Fruit fly (Drosophila melanogaster) whole organism, adult: ENCODE measurements around the gene Daao2.
A peak's percentile ranks its signal among the peaks of the same experiment; 100 is the strongest.

Experiments
- CG11617 ChIP-seq: fragments of 200-800 bp; sonication (Bioruptor generic); optimal IDR thresholded peaks from 2 replicates; lab custom pipeline; 2017; ENCODE audit warnings: mild to moderate bottlenecking, missing biosample characterization, missing genetic modification reagents, missing genetic modification characterization
- CG12768 ChIP-seq: fragments of 200-800 bp; sonication (Bioruptor generic); optimal IDR thresholded peaks from 2 replicates; lab custom pipeline; 2017; ENCODE audit warnings: missing biosample characterization, missing genetic modification characterization, mild to moderate bottlenecking, moderate library complexity, missing genetic modification reagents
- CG14711 ChIP-seq: fragments of 200-800 bp; sonication (Bioruptor generic); optimal IDR thresholded peaks from 2 replicates; lab custom pipeline; 2018; ENCODE audit warnings: missing biosample characterization, mild to moderate bottlenecking, missing genetic modification characterization, moderate library complexity
- CG1620 ChIP-seq: fragments of 200-800 bp; sonication (Bioruptor generic); optimal IDR thresholded peaks from 2 replicates; lab custom pipeline; 2016; ENCODE audit warnings: missing biosample characterization, missing genetic modification characterization
- CG33017 ChIP-seq: fragments of 200-800 bp; sonication (Bioruptor generic); optimal IDR thresholded peaks from 2 replicates; lab custom pipeline; 2018; ENCODE audit warnings: missing biosample characterization, mild to moderate bottlenecking, missing genetic modification characterization, moderate library complexity
- CG5204 ChIP-seq: fragments of 200-800 bp; sonication (Bioruptor generic); optimal IDR thresholded peaks from 2 replicates; lab custom pipeline; 2016; ENCODE audit warnings: missing biosample characterization, missing genetic modification characterization
- CG7045 ChIP-seq: fragments of 200-800 bp; sonication (Bioruptor generic); optimal IDR thresholded peaks from 2 replicates; lab custom pipeline; 2017; ENCODE audit warnings: missing biosample characterization, mild to moderate bottlenecking, missing genetic modification characterization
- CG7101 ChIP-seq: fragments of 200-800 bp; sonication (Bioruptor generic); optimal IDR thresholded peaks from 2 replicates; lab custom pipeline; 2018; ENCODE audit warnings: missing biosample characterization, mild to moderate bottlenecking, missing genetic modification characterization, moderate library complexity
- Clk ChIP-seq: fragments of 200-800 bp; sonication (Bioruptor generic); optimal IDR thresholded peaks from 2 replicates; lab custom pipeline; 2017; ENCODE audit warnings: missing biosample characterization, missing genetic modification characterization
- Crg-1 ChIP-seq: fragments of 200-800 bp; sonication (Bioruptor generic); optimal IDR thresholded peaks from 2 replicates; lab custom pipeline; 2016; ENCODE audit warnings: missing biosample characterization, missing genetic modification characterization
- Hr96 ChIP-seq: fragments of 200-800 bp; sonication (Bioruptor generic); optimal IDR thresholded peaks from 2 replicates; lab custom pipeline; 2016; ENCODE audit warnings: missing biosample characterization, missing genetic modification characterization
- Mnt ChIP-seq: fragments of 200-800 bp; sonication (Bioruptor generic); optimal IDR thresholded peaks from 2 replicates; lab custom pipeline; 2016; ENCODE audit warnings: missing biosample characterization, mild to moderate bottlenecking, missing genetic modification characterization
- bab1 ChIP-seq: fragments of 200-800 bp; sonication (Bioruptor generic); optimal IDR thresholded peaks from 3 replicates; lab custom pipeline; 2019; ENCODE audit warnings: missing biosample characterization, mild to moderate bottlenecking, missing genetic modification characterization, moderate library complexity
- cic ChIP-seq: fragments of 200-800 bp; sonication (Bioruptor generic); optimal IDR thresholded peaks from 2 replicates; lab custom pipeline; 2017; ENCODE audit warnings: missing biosample characterization, mild to moderate bottlenecking, missing genetic modification characterization, moderate library complexity
- cnc ChIP-seq, 2 experiments: fragments of >200 bp; optimal IDR thresholded peaks; 2 replicates each; lab custom pipeline; 2017
- kay ChIP-seq: fragments of 200-800 bp; sonication (Bioruptor generic); peaks from one replicate; lab custom pipeline; 2016; ENCODE audit warnings: missing biosample characterization, missing genetic modification characterization, borderline replicate concordance
- ovo ChIP-seq: fragments of 200-800 bp; sonication (Bioruptor generic); optimal IDR thresholded peaks from 2 replicates; lab custom pipeline; 2016; ENCODE audit warnings: missing biosample characterization, missing genetic modification characterization
- pad ChIP-seq: fragments of 200-800 bp; sonication (Bioruptor generic); optimal IDR thresholded peaks from 3 replicates; lab custom pipeline; 2017; ENCODE audit warnings: missing biosample characterization, missing genetic modification characterization, mild to moderate bottlenecking, moderate library complexity, missing genetic modification reagents
- tj ChIP-seq: fragments of 200-800 bp; sonication (Bioruptor generic); optimal IDR thresholded peaks from 3 replicates; lab custom pipeline; 2017; ENCODE audit warnings: missing biosample characterization, mild to moderate bottlenecking, missing genetic modification characterization, moderate library complexity
- toe ChIP-seq: fragments of 200-800 bp; sonication (Bioruptor generic); optimal IDR thresholded peaks from 2 replicates; lab custom pipeline; 2016; ENCODE audit warnings: missing biosample characterization, missing genetic modification characterization

Daao2 gene

DNA sequence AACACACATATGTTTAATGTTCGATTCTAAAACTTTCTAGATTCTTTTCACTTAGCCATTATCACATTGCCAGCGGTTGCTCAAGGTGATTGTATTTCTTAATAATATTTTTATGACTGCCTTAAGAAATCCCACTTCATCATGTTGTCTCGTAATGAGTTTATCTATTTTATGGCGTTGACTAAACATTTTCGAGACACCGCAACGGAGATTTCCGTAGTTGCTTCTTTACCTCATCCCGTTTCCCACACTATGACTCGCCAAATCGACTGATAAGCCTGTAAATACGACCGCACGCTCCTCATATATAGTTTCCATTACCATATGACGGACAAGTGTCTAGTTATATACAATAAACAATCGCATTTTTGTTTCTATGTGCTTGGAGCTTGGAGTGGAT, 17.2 kb upstream of the Daao2 start:
- TF ChIP-seq cic (GFP tag; lab: Kevin White, UChicago), result peak; percentile 53
- no peak for TF ChIP-seq tj (GFP tag; lab: Kevin White, UChicago)
- TF ChIP-seq CG12768, result peak; percentile 0
- TF ChIP-seq toe (GFP tag; lab: Kevin White, UChicago), result no peak
- no peak for TF ChIP-seq CG14711
- TF ChIP-seq cnc (optimal IDR thresholded peaks at IDR 0.05; lab: Kevin White, UChicago), result peak in 1 of 2 experiments; percentile 23
- no peak for TF ChIP-seq Crg-1 (GFP tag; lab: Kevin White, UChicago)
- TF ChIP-seq ovo, result no peak
- TF ChIP-seq Mnt, result no peak
- TF ChIP-seq CG7045 (GFP tag; lab: Kevin White, UChicago), result no peak
- TF ChIP-seq CG7101 (tag; lab: Kevin White, UChicago), result peak; percentile 20
- no peak for TF ChIP-seq CG33017 (tag; lab: Kevin White, UChicago)
- no peak for TF ChIP-seq CG11617 (GFP tag; lab: Kevin White, UChicago)
- no peak for TF ChIP-seq CG1620 (GFP tag; lab: Kevin White, UChicago)
- TF ChIP-seq bab1 (GFP tag; lab: Kevin White, UChicago), result no peak
- no peak for TF ChIP-seq Clk (GFP tag; lab: Kevin White, UChicago)
- no peak for TF ChIP-seq CG5204 (GFP tag; lab: Kevin White, UChicago)
- peak; percentile 97 for TF ChIP-seq kay
- no peak for TF ChIP-seq Hr96 (GFP tag; lab: Kevin White, UChicago)
- TF ChIP-seq pad, result no peak

DNA sequence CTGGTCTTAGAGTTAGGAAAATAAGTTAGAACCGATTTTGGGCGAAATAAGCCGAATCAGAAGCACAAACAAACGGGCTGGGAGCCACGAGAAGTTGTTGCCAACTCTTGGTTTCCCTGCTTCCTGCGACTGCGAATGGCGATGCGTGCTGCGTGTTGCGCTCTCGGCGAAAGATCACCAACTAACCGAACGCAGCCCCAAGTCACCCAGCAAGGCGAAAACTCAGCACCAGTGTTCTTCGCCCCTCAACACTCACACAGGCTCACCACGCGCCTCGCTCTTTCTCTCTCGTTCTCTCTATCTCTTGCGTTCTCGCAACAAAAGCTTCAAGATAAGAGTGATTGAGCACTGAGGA, 16.2 kb upstream of the Daao2 start, which contains the start of gene nrv1:
TSS of gene nrv1 (minus strand) at position 188 of the 355 bp plus-strand sequence.
- no peak for TF ChIP-seq bab1 (GFP tag; lab: Kevin White, UChicago)
- no peak for TF ChIP-seq CG7101 (tag; lab: Kevin White, UChicago)
- no peak for TF ChIP-seq ovo
- no peak for TF ChIP-seq Mnt
- no peak for TF ChIP-seq Crg-1 (GFP tag; lab: Kevin White, UChicago)
- no peak for TF ChIP-seq CG14711
- TF ChIP-seq toe (GFP tag; lab: Kevin White, UChicago), result no peak

- TF ChIP-seq CG33017 (tag; lab: Kevin White, UChicago) (peak; percentile 88), cic (GFP tag; lab: Kevin White, UChicago) (peak; percentile 94), CG11617 (GFP tag; lab: Kevin White, UChicago) (peak; percentile 96), Mnt (peak; percentile 78), CG1620 (GFP tag; lab: Kevin White, UChicago) (peak; percentile 80), CG5204 (GFP tag; lab: Kevin White, UChicago) (peak; percentile 95), ovo (peak; percentile 86), Hr96 (GFP tag; lab: Kevin White, UChicago) (peak; percentile 91), CG7101 (tag; lab: Kevin White, UChicago) (peak; percentile 93), Crg-1 (GFP tag; lab: Kevin White, UChicago) (peak; percentile 85), Clk (GFP tag; lab: Kevin White, UChicago) (peak; percentile 82), tj (GFP tag; lab: Kevin White, UChicago) (peak; percentile 57), bab1 (GFP tag; lab: Kevin White, UChicago) (peak; percentile 90), CG14711 (peak; percentile 76), toe (GFP tag; lab: Kevin White, UChicago) (peak; percentile 94), CG12768 (peak; percentile 97), cnc (optimal IDR thresholded peaks at IDR 0.05; lab: Kevin White, UChicago) (no peak), CG7045 (GFP tag; lab: Kevin White, UChicago) (peak; percentile 83), kay (peak; percentile 94), pad (peak; percentile 85)
Observed at dm6 chr2L:6787029-6787972, 15.5 kb upstream of the Daao2 start.

- no peak for TF ChIP-seq toe (GFP tag; lab: Kevin White, UChicago)
- TF ChIP-seq pad, result no peak
- TF ChIP-seq kay, result no peak
- no peak for TF ChIP-seq CG11617 (GFP tag; lab: Kevin White, UChicago)
- TF ChIP-seq Clk (GFP tag; lab: Kevin White, UChicago), result no peak
Observed at dm6 chr2L:6787973-6788368, 14.8 kb upstream of the Daao2 start.

DNA sequence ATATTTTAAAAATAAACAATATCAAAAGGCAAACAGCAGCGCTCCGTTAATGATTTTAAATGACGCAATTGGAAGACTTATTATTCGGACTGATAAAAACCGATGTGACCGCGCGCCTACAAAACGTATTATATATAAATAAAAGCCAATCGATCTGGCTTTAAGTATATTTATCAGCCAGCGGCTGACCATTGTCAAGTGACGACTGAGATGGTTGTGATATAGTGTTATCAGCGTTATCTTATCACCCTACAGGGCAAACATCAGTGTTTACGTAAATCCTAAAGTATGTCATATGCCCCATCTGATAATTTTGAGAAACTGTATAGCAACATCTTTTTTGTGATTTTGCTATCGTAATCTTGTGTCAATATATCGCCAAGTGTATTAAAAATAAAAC, 13.5 kb upstream of the Daao2 start:
- TF ChIP-seq CG12768, result peak; percentile 48
- no peak for TF ChIP-seq tj (GFP tag; lab: Kevin White, UChicago)
- peak; percentile 23 for TF ChIP-seq CG5204 (GFP tag; lab: Kevin White, UChicago)
- TF ChIP-seq cic (GFP tag; lab: Kevin White, UChicago), result peak; percentile 80
- peak; percentile 31 for TF ChIP-seq CG33017 (tag; lab: Kevin White, UChicago)
- TF ChIP-seq pad, result no peak
- TF ChIP-seq CG11617 (GFP tag; lab: Kevin White, UChicago), result no peak
- peak; percentile 5 for TF ChIP-seq CG7045 (GFP tag; lab: Kevin White, UChicago)
- TF ChIP-seq kay, result peak; percentile 94
- no peak for TF ChIP-seq Hr96 (GFP tag; lab: Kevin White, UChicago)

DNA sequence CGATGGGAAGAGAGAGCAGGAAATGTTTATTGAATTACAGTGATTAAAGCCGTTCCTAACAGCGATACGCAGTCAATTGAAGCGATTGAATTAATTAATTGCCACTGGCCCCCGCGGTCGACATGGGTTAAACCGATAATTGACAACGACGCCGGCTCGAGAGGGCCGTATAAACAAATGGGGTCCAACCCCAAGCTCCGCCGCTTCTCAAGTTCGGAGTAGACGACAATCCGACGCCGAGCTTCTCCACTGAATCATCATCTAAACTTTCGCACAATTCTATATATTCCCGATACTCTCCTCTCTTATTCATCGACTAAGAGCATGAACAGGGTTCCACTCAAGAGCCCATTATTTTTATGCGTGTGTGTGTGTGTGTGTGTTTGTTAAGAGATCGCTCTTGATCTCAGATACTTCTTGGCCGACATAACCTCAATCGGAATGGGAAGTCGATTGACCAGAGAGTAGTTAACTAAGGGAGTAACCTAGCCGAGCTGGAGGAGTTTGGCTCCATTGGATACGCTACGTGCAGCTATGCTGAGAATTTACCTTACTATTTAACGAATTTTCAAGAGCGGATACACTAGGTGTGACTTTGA, 10.9 kb upstream of the Daao2 start:
- TF ChIP-seq CG12768 (peak; percentile 11), CG1620 (GFP tag; lab: Kevin White, UChicago) (no peak), CG7045 (GFP tag; lab: Kevin White, UChicago) (no peak), kay (peak; percentile 79), toe (GFP tag; lab: Kevin White, UChicago) (no peak), cic (GFP tag; lab: Kevin White, UChicago) (peak; percentile 6), Mnt (no peak), ovo (no peak), CG5204 (GFP tag; lab: Kevin White, UChicago) (no peak)
